Worm (Caenorhabditis elegans) whole organism, L4 larva: ENCODE measurements around the gene str-20.

Experiments
- D1046.2 ChIP-seq: fragments of 200-800 bp; sonication (Bioruptor generic); IDR thresholded peaks from 2 replicates; pipeline ENCODE4 v1.3.6; 2022; ENCODE audit warnings: missing genetic modification characterization, missing compliant biosample characterization
- F10B5.3 ChIP-seq: sonication (generic microtip); optimal IDR thresholded peaks from 2 replicates; lab custom pipeline; 2016; ENCODE audit warnings: mild to moderate bottlenecking, missing genetic modification characterization, missing compliant biosample characterization
- F26F4.8 ChIP-seq: fragments of 200-800 bp; sonication (Bioruptor generic); conservative IDR thresholded peaks from 2 replicates; pipeline ENCODE4 v1.3.6; 2022; ENCODE audit warnings: missing genetic modification characterization, missing compliant biosample characterization
- F37D6.2 ChIP-seq: sonication (generic microtip); optimal IDR thresholded peaks from 2 replicates; lab custom pipeline; 2016; ENCODE audit warnings: mild to moderate bottlenecking, missing genetic modification characterization, missing compliant biosample characterization
- F44E2.7 ChIP-seq: fragments of 200-800 bp; sonication (Bioruptor generic); IDR thresholded peaks from 2 replicates; pipeline ENCODE4 v2.1.2; 2022; ENCODE audit warnings: missing genetic modification characterization, missing compliant biosample characterization
- R02D3.7 ChIP-seq: fragments of 150-350 bp; sonication (generic microtip); optimal IDR thresholded peaks from 3 replicates; lab custom pipeline; 2014; ENCODE audit warnings: missing biosample characterization, missing genetic modification characterization
- T26A8.4 ChIP-seq: fragments of 200-800 bp; sonication (Bioruptor generic); IDR thresholded peaks from 2 replicates; pipeline ENCODE4 v1.3.6; 2022; ENCODE audit warnings: missing genetic modification characterization, missing compliant biosample characterization
- Y48G9A.11 ChIP-seq: fragments of 200-800 bp; sonication (Bioruptor generic); IDR thresholded peaks from 2 replicates; pipeline ENCODE4 v1.3.6; 2022; ENCODE audit warnings: missing genetic modification reagents, missing genetic modification characterization, missing compliant biosample characterization
- Y75B8A.6 ChIP-seq: fragments of 200-800 bp; sonication (Bioruptor generic); IDR thresholded peaks from 2 replicates; pipeline ENCODE4 v1.3.6; 2022; ENCODE audit warnings: missing genetic modification reagents, missing genetic modification characterization, missing compliant biosample characterization
- ZK337.2 ChIP-seq: fragments of 200-800 bp; sonication (Bioruptor generic); IDR thresholded peaks from 2 replicates; pipeline ENCODE4 v1.3.6; 2022; ENCODE audit warnings: missing genetic modification reagents, missing genetic modification characterization, missing compliant biosample characterization
- aly-2 ChIP-seq: sonication (generic microtip); optimal IDR thresholded peaks from 2 replicates; lab custom pipeline; 2018; ENCODE audit warnings: missing biosample characterization, missing genetic modification characterization
- arid-1 ChIP-seq: fragments of 200-800 bp; sonication (Bioruptor generic); conservative IDR thresholded peaks from 2 replicates; pipeline ENCODE4 v1.3.6; 2022; ENCODE audit warnings: missing genetic modification reagents, missing genetic modification characterization, missing compliant biosample characterization
- attf-4 ChIP-seq: sonication (generic microtip); optimal IDR thresholded peaks from 3 replicates; lab custom pipeline; 2017; ENCODE audit warnings: missing biosample characterization, missing genetic modification characterization
- ceh-20 ChIP-seq: fragments of 200-800 bp; sonication (Bioruptor generic); IDR thresholded peaks from 2 replicates; pipeline ENCODE4 v1.3.6; 2022; ENCODE audit warnings: missing genetic modification reagents, missing genetic modification characterization, missing compliant biosample characterization
- ceh-32 ChIP-seq: sonication (generic microtip); optimal IDR thresholded peaks from 2 replicates; lab custom pipeline; 2016; ENCODE audit warnings: mild to moderate bottlenecking, missing genetic modification characterization, missing compliant biosample characterization; ENCODE audit not compliant: poor library complexity
- ceh-44 ChIP-seq: fragments of 200-800 bp; sonication (Bioruptor generic); IDR thresholded peaks from 2 replicates; pipeline ENCODE4 v1.3.6; 2022; ENCODE audit warnings: missing genetic modification reagents, missing genetic modification characterization, missing compliant biosample characterization
- ceh-62 ChIP-seq: sonication (generic microtip); optimal IDR thresholded peaks from 2 replicates; lab custom pipeline; 2017; ENCODE audit warnings: missing biosample characterization, missing genetic modification characterization
- ces-1 ChIP-seq: fragments of 150-350 bp; sonication (generic microtip); optimal IDR thresholded peaks from 4 replicates; lab custom pipeline; 2014; ENCODE audit warnings: missing biosample characterization, missing genetic modification reagents, missing genetic modification characterization
- cey-2 ChIP-seq: sonication (generic microtip); optimal IDR thresholded peaks from 3 replicates; lab custom pipeline; 2017; ENCODE audit warnings: missing genetic modification characterization, mild to moderate bottlenecking, missing compliant biosample characterization, antibody characterized with exemption, borderline replicate concordance; ENCODE audit not compliant: insufficient read depth
- daf-19 ChIP-seq: fragments of 200-800 bp; sonication (Bioruptor generic); conservative IDR thresholded peaks from 2 replicates; pipeline ENCODE4 v1.3.6; 2022; ENCODE audit warnings: missing genetic modification characterization, missing compliant biosample characterization
- dmd-8 ChIP-seq: fragments of 200-800 bp; sonication (Bioruptor generic); IDR thresholded peaks from 2 replicates; pipeline ENCODE4 v1.3.6; 2022; ENCODE audit warnings: missing genetic modification characterization, missing compliant biosample characterization
- dmd-9 ChIP-seq: fragments of 200-800 bp; sonication (Bioruptor generic); IDR thresholded peaks from 2 replicates; pipeline ENCODE4 v1.3.6; 2022; ENCODE audit warnings: missing genetic modification reagents, missing genetic modification characterization, missing compliant biosample characterization
- dpl-1 ChIP-seq: fragments of 150-350 bp; optimal IDR thresholded peaks from 2 replicates; lab custom pipeline; 2014; ENCODE audit warnings: missing biosample characterization, missing genetic modification reagents, missing genetic modification characterization
- dve-1 ChIP-seq: sonication (generic microtip); optimal IDR thresholded peaks from 2 replicates; lab custom pipeline; 2017; ENCODE audit warnings: antibody characterized with exemption, mild to moderate bottlenecking, missing genetic modification characterization, missing compliant biosample characterization; ENCODE audit not compliant: insufficient read depth
- egl-43 ChIP-seq: fragments of 200-800 bp; sonication (Bioruptor generic); IDR thresholded peaks from 2 replicates; pipeline ENCODE4 v1.3.6; 2022; ENCODE audit warnings: missing genetic modification reagents, missing genetic modification characterization, missing compliant biosample characterization
- fos-1 ChIP-seq: fragments of 150-350 bp; optimal IDR thresholded peaks from 2 replicates; lab custom pipeline; 2014; ENCODE audit warnings: missing biosample characterization, missing genetic modification characterization
- gei-8 ChIP-seq: fragments of 200-800 bp; sonication (Bioruptor generic); optimal IDR thresholded peaks from 2 replicates; lab custom pipeline; 2018; ENCODE audit warnings: mild to moderate bottlenecking, missing genetic modification characterization, missing compliant biosample characterization
- hif-1 ChIP-seq, 2 experiments: sonication (generic microtip); optimal IDR thresholded peaks; 2 replicates each; lab custom pipeline; 2016 to 2017; ENCODE audit warnings: missing compliant biosample characterization in 2 of 2, missing genetic modification characterization in 2 of 2, missing genetic modification reagents in 2 of 2, missing genotype in 2 of 2, mild to moderate bottlenecking in 1 of 2
- jun-1 ChIP-seq: fragments of 150-350 bp; optimal IDR thresholded peaks from 2 replicates; lab custom pipeline; 2014; ENCODE audit warnings: missing biosample characterization, missing genetic modification reagents, missing genetic modification characterization
- lin-13 ChIP-seq: fragments of 150-350 bp; optimal IDR thresholded peaks from 2 replicates; lab custom pipeline; 2014; ENCODE audit warnings: missing biosample characterization, missing genetic modification reagents, missing genetic modification characterization
- lin-39 ChIP-seq: fragments of 150-350 bp; optimal IDR thresholded peaks from 2 replicates; lab custom pipeline; 2014; ENCODE audit warnings: missing biosample characterization, missing genetic modification reagents, missing genetic modification characterization
- lir-3 ChIP-seq: sonication (generic microtip); optimal IDR thresholded peaks from 2 replicates; lab custom pipeline; 2016; ENCODE audit warnings: mild to moderate bottlenecking, missing genetic modification characterization, missing compliant biosample characterization
- lsy-2 ChIP-seq, 2 experiments: fragments of 150-350 bp in 1 of 2; sonication (generic microtip) in 1 of 2; optimal IDR thresholded peaks; 2 replicates each; lab custom pipeline; 2014 to 2017; ENCODE audit warnings: missing biosample characterization in 2 of 2, missing genetic modification characterization in 2 of 2
- madf-5 ChIP-seq, 2 experiments: fragments of 200-800 bp; sonication (Bioruptor generic); IDR thresholded peaks; 2 replicates each; pipeline ENCODE4 v1.3.6; 2022; ENCODE audit warnings: missing compliant biosample characterization in 2 of 2, missing genetic modification characterization in 2 of 2
- mdl-1 ChIP-seq, 2 experiments: fragments of 150-350 bp in 1 of 2; sonication (generic microtip) in 1 of 2; optimal IDR thresholded peaks; 2 replicates each; lab custom pipeline; 2014 to 2017; ENCODE audit warnings: missing biosample characterization in 2 of 2, missing genetic modification characterization in 2 of 2
- mep-1 ChIP-seq: fragments of 150-350 bp; sonication (generic microtip); optimal IDR thresholded peaks from 3 replicates; lab custom pipeline; 2014; ENCODE audit warnings: missing biosample characterization, missing genetic modification characterization
- nhr-102 ChIP-seq: sonication (generic microtip); optimal IDR thresholded peaks from 2 replicates; lab custom pipeline; 2016; ENCODE audit warnings: mild to moderate bottlenecking, missing genetic modification characterization, moderate library complexity, missing compliant biosample characterization
- nhr-25 ChIP-seq: sonication (generic microtip); optimal IDR thresholded peaks from 2 replicates; lab custom pipeline; 2017; ENCODE audit warnings: missing genetic modification characterization, mild to moderate bottlenecking, missing compliant biosample characterization, antibody characterized with exemption, moderate library complexity, borderline replicate concordance; ENCODE audit not compliant: insufficient read depth
- nhr-41 ChIP-seq: fragments of 200-800 bp; sonication (Bioruptor generic); IDR thresholded peaks from 2 replicates; pipeline ENCODE4 v1.3.6; 2022; ENCODE audit warnings: missing genetic modification reagents, missing genetic modification characterization, missing compliant biosample characterization
- nhr-76 ChIP-seq: fragments of 150-350 bp; optimal IDR thresholded peaks from 2 replicates; lab custom pipeline; 2014; ENCODE audit warnings: missing biosample characterization, missing genetic modification characterization
- pha-4 ChIP-seq, 2 experiments: fragments of 150-350 bp in 1 of 2; fragments of 200-800 bp in 1 of 2; sonication (Bioruptor generic) in 1 of 2; IDR thresholded peaks in 1 of 2; optimal IDR thresholded peaks in 1 of 2; 2 replicates each; pipeline versions ENCODE4 v1.3.6 to Lab custom; 2014 to 2022; ENCODE audit warnings: missing genetic modification characterization in 2 of 2, missing genetic modification reagents in 2 of 2, missing biosample characterization in 1 of 2, missing compliant biosample characterization in 1 of 2
- php-3 ChIP-seq: fragments of 200-800 bp; sonication (Bioruptor generic); IDR thresholded peaks from 2 replicates; pipeline ENCODE4 v1.3.6; 2022; ENCODE audit warnings: missing genetic modification reagents, missing genetic modification characterization, missing compliant biosample characterization
- rbr-2 ChIP-seq: sonication (generic microtip); optimal IDR thresholded peaks from 2 replicates; lab custom pipeline; 2016; ENCODE audit warnings: missing genotype, missing genetic modification characterization, missing compliant biosample characterization
- sdz-12 ChIP-seq: fragments of 200-800 bp; sonication (Bioruptor generic); optimal IDR thresholded peaks from 2 replicates; lab custom pipeline; 2018; ENCODE audit warnings: mild to moderate bottlenecking, missing genetic modification characterization, missing compliant biosample characterization
- skn-1 ChIP-seq: fragments of 150-350 bp; optimal IDR thresholded peaks from 2 replicates; lab custom pipeline; 2014; ENCODE audit warnings: missing biosample characterization, missing genetic modification characterization
- snpc-4 ChIP-seq: fragments of 150-350 bp; optimal IDR thresholded peaks from 2 replicates; lab custom pipeline; 2014; ENCODE audit warnings: missing biosample characterization, missing genetic modification characterization
- spr-3 ChIP-seq: fragments of 200-800 bp; sonication (Bioruptor generic); optimal IDR thresholded peaks from 2 replicates; lab custom pipeline; 2018; ENCODE audit warnings: mild to moderate bottlenecking, missing genetic modification characterization, missing compliant biosample characterization
- tra-1 ChIP-seq: fragments of 200-800 bp; sonication (Bioruptor generic); IDR thresholded peaks from 2 replicates; pipeline ENCODE4 v1.3.6; 2022; ENCODE audit warnings: missing genetic modification reagents, missing genetic modification characterization, missing compliant biosample characterization
- unc-130 ChIP-seq: sonication (generic microtip); optimal IDR thresholded peaks from 2 replicates; lab custom pipeline; 2016; ENCODE audit warnings: missing genetic modification reagents, missing genetic modification characterization, missing compliant biosample characterization
- unc-39 ChIP-seq: sonication (generic microtip); optimal IDR thresholded peaks from 2 replicates; lab custom pipeline; 2017; ENCODE audit warnings: missing biosample characterization, missing genetic modification characterization
- ztf-11 ChIP-seq: fragments of 150-350 bp; optimal IDR thresholded peaks from 2 replicates; lab custom pipeline; 2014; ENCODE audit warnings: missing biosample characterization, missing genetic modification characterization

str-20 gene

ce11 chrV:731330-731729, 24.9 kb upstream of the str-20 start (continued):
- TF ChIP-seq sdz-12 (GFP tag; lab: Kevin White, UChicago): peak; percentile 13
- TF ChIP-seq tra-1 (GFP tag; lab: Robert Waterston, UW): peak; percentile 94
- peak; percentile 67 for TF ChIP-seq fos-1 (tag; lab: Kevin White, UChicago)
- no peak for TF ChIP-seq ZK337.2 (GFP tag; lab: Robert Waterston, UW)
- peak; percentile 9 for TF ChIP-seq spr-3 (GFP tag; lab: Kevin White, UChicago)
- peak; percentile 89 for TF ChIP-seq T26A8.4 (GFP tag; lab: Robert Waterston, UW)
- no peak for TF ChIP-seq lir-3
- no peak for TF ChIP-seq F26F4.8 (GFP tag; lab: Robert Waterston, UW)
- no peak for TF ChIP-seq Y48G9A.11 (GFP tag; lab: Robert Waterston, UW)
- no peak for TF ChIP-seq madf-5 (GFP tag; IDR thresholded peaks at IDR 0.05; lab: Robert Waterston, UW)
- TF ChIP-seq F44E2.7 (GFP tag; lab: Robert Waterston, UW): no peak
- peak; percentile 71 to 78 for TF ChIP-seq lsy-2 (tag; optimal IDR thresholded peaks at IDR 0.05; lab: Kevin White, UChicago)
- no peak for TF ChIP-seq nhr-76 (tag; lab: Kevin White, UChicago)
- TF ChIP-seq F10B5.3 (tag; lab: Kevin White, UChicago): no peak
- no peak for TF ChIP-seq ces-1 (GFP tag; lab: Kevin White, UChicago)
- peak; percentile 92 for TF ChIP-seq php-3 (GFP tag; lab: Robert Waterston, UW)
- TF ChIP-seq gei-8 (GFP tag; lab: Kevin White, UChicago): peak; percentile 88
- TF ChIP-seq rbr-2 (tag; lab: Kevin White, UChicago): peak; percentile 35
- TF ChIP-seq skn-1 (tag; lab: Kevin White, UChicago): no peak
- TF ChIP-seq ceh-62 (tag; lab: Kevin White, UChicago): no peak
- TF ChIP-seq egl-43 (GFP tag; lab: Robert Waterston, UW): peak; percentile 65; the same call in 1 of the 2 replicates
- peak; percentile 64 for TF ChIP-seq jun-1
- TF ChIP-seq ztf-11: no peak
- TF ChIP-seq nhr-102: peak; percentile 93
- no peak for TF ChIP-seq cey-2 (tag; lab: Kevin White, UChicago)
- TF ChIP-seq dmd-8 (GFP tag; lab: Robert Waterston, UW): no peak
- peak; percentile 84; the same call in 1 of the 2 replicates for TF ChIP-seq Y75B8A.6
- TF ChIP-seq R02D3.7 (tag; lab: Kevin White, UChicago): no peak
- TF ChIP-seq daf-19 (GFP tag; lab: Robert Waterston, UW): no peak
- TF ChIP-seq snpc-4 (tag; lab: Kevin White, UChicago): no peak
- TF ChIP-seq F37D6.2 (tag; lab: Kevin White, UChicago): no peak
- TF ChIP-seq mdl-1 (tag; optimal IDR thresholded peaks at IDR 0.05; lab: Kevin White, UChicago): peak; percentile 98 to 99
- TF ChIP-seq ceh-20: peak; percentile 90
- no peak for TF ChIP-seq nhr-25 (tag; lab: Kevin White, UChicago)
- TF ChIP-seq unc-39 (tag; lab: Kevin White, UChicago): no peak
- peak; percentile 2 for TF ChIP-seq dpl-1 (GFP tag; lab: Kevin White, UChicago)
- TF ChIP-seq aly-2 (tag; lab: Kevin White, UChicago): no peak
- TF ChIP-seq mep-1: peak; percentile 79
- TF ChIP-seq D1046.2 (GFP tag; lab: Robert Waterston, UW): no peak
- TF ChIP-seq dve-1 (tag; lab: Kevin White, UChicago): peak; percentile 97
- no peak; the same call in 1 of the 2 replicates for TF ChIP-seq nhr-41 (GFP tag; lab: Robert Waterston, UW)
- TF ChIP-seq unc-130 (GFP tag; lab: Kevin White, UChicago): no peak
- no peak for TF ChIP-seq lin-13
- no peak for TF ChIP-seq dmd-9
- no peak for TF ChIP-seq lin-39 (tag; lab: Kevin White, UChicago)
- peak; percentile 63 to 88 for TF ChIP-seq hif-1 (tag; optimal IDR thresholded peaks at IDR 0.05; lab: Kevin White, UChicago)
- no peak for TF ChIP-seq ceh-44 (GFP tag; lab: Robert Waterston, UW)
- peak; percentile 80 for TF ChIP-seq pha-4 (GFP tag; IDR thresholded peaks at IDR 0.05; lab: Robert Waterston, UW)
- no peak for TF ChIP-seq pha-4 (tag; optimal IDR thresholded peaks at IDR 0.05; lab: Kevin White, UChicago)
- no peak for TF ChIP-seq attf-4 (tag; lab: Kevin White, UChicago)
- TF ChIP-seq ceh-32: no peak
- no peak for TF ChIP-seq arid-1
